Worm (Caenorhabditis elegans) whole organism, L2 larva: ENCODE measurements around the gene B0222.15.

ENCODE experiments used
- C34F6.9 ChIP-seq: fragments of 150-350 bp; optimal IDR thresholded peaks from 2 replicates; lab custom pipeline; 2014; ENCODE audit warnings: missing biosample characterization, missing genetic modification characterization
- F13H6.1 ChIP-seq: sonication (generic microtip); optimal IDR thresholded peaks from 2 replicates; lab custom pipeline; 2016; ENCODE audit warnings: missing genetic modification characterization, missing compliant biosample characterization
- R02D3.7 ChIP-seq: fragments of 150-350 bp; optimal IDR thresholded peaks from 2 replicates; lab custom pipeline; 2014; ENCODE audit warnings: missing biosample characterization, missing genetic modification characterization
- Y55F3AM.14 ChIP-seq: fragments of 200-800 bp; sonication (Bioruptor generic); optimal IDR thresholded peaks from 2 replicates; lab custom pipeline; 2018; ENCODE audit warnings: mild to moderate bottlenecking, missing genetic modification characterization, missing compliant biosample characterization
- alr-1 ChIP-seq: fragments of 150-350 bp; optimal IDR thresholded peaks from 2 replicates; lab custom pipeline; 2014; ENCODE audit warnings: missing biosample characterization, missing genetic modification characterization
- blmp-1 ChIP-seq: sonication (generic microtip); optimal IDR thresholded peaks from 2 replicates; lab custom pipeline; 2017; ENCODE audit warnings: missing genetic modification characterization, mild to moderate bottlenecking, missing compliant biosample characterization, antibody characterized with exemption, moderate library complexity; ENCODE audit not compliant: insufficient read depth
- ceh-16 ChIP-seq: fragments of 150-350 bp; optimal IDR thresholded peaks from 2 replicates; lab custom pipeline; 2014; ENCODE audit warnings: missing biosample characterization, missing genetic modification characterization
- ceh-82 ChIP-seq: fragments of 150-350 bp; optimal IDR thresholded peaks from 2 replicates; lab custom pipeline; 2014; ENCODE audit warnings: missing biosample characterization, missing genetic modification characterization
- fos-1 ChIP-seq: fragments of 150-350 bp; optimal IDR thresholded peaks from 2 replicates; lab custom pipeline; 2014; ENCODE audit warnings: missing biosample characterization, missing genetic modification characterization
- gmeb-1 ChIP-seq: fragments of 150-350 bp; optimal IDR thresholded peaks from 2 replicates; lab custom pipeline; 2014; ENCODE audit warnings: missing biosample characterization, missing genetic modification characterization
- lin-13 ChIP-seq: fragments of 150-350 bp; optimal IDR thresholded peaks from 2 replicates; lab custom pipeline; 2014; ENCODE audit warnings: missing biosample characterization, missing genetic modification reagents, missing genetic modification characterization
- lin-39 ChIP-seq: fragments of 150-350 bp; optimal IDR thresholded peaks from 2 replicates; lab custom pipeline; 2014; ENCODE audit warnings: missing biosample characterization, missing genetic modification reagents, missing genetic modification characterization
- mbf-1 ChIP-seq: sonication (generic microtip); optimal IDR thresholded peaks from 2 replicates; lab custom pipeline; 2017; ENCODE audit warnings: missing biosample characterization, missing genetic modification characterization
- mdl-1 ChIP-seq, 2 experiments: fragments of 150-350 bp in 1 of 2; sonication (generic microtip) in 1 of 2; optimal IDR thresholded peaks; 2 replicates each; lab custom pipeline; 2017; ENCODE audit warnings: missing biosample characterization in 2 of 2, missing genetic modification characterization in 2 of 2
- nhr-10 ChIP-seq: sonication (generic microtip); optimal IDR thresholded peaks from 2 replicates; lab custom pipeline; 2017; ENCODE audit warnings: missing biosample characterization, missing genetic modification characterization
- nhr-12 ChIP-seq: fragments of 150-350 bp; optimal IDR thresholded peaks from 2 replicates; lab custom pipeline; 2014; ENCODE audit warnings: missing biosample characterization, missing genetic modification characterization
- nhr-21 ChIP-seq: fragments of 150-350 bp; optimal IDR thresholded peaks from 2 replicates; lab custom pipeline; 2014; ENCODE audit warnings: missing biosample characterization, missing genetic modification characterization
- nhr-25 ChIP-seq: fragments of 150-350 bp; sonication (generic microtip); optimal IDR thresholded peaks from 3 replicates; lab custom pipeline; 2014; ENCODE audit warnings: missing biosample characterization, missing genetic modification characterization
- nhr-6 ChIP-seq: fragments of 150-350 bp; optimal IDR thresholded peaks from 2 replicates; lab custom pipeline; 2014; ENCODE audit warnings: missing biosample characterization, missing genetic modification characterization
- nhr-77 ChIP-seq: fragments of 150-350 bp; optimal IDR thresholded peaks from 2 replicates; lab custom pipeline; 2014; ENCODE audit warnings: missing biosample characterization, missing genetic modification characterization
- peb-1 ChIP-seq: fragments of 150-350 bp; optimal IDR thresholded peaks from 2 replicates; lab custom pipeline; 2014; ENCODE audit warnings: missing biosample characterization, missing genetic modification characterization
- sem-4 ChIP-seq: fragments of 150-350 bp; optimal IDR thresholded peaks from 2 replicates; lab custom pipeline; 2014; ENCODE audit warnings: missing biosample characterization, missing genetic modification reagents, missing genetic modification characterization
- skn-1 ChIP-seq: sonication (generic microtip); optimal IDR thresholded peaks from 2 replicates; lab custom pipeline; 2017; ENCODE audit warnings: missing biosample characterization, missing genetic modification characterization
- sma-3 ChIP-seq: sonication (generic microtip); optimal IDR thresholded peaks from 2 replicates; lab custom pipeline; 2016; ENCODE audit warnings: missing genetic modification reagents, missing genetic modification characterization, missing compliant biosample characterization
- sma-9 ChIP-seq, 2 experiments: fragments of 150-350 bp in 1 of 2; sonication (generic microtip) in 1 of 2; optimal IDR thresholded peaks; 2 replicates each; lab custom pipeline; 2014 to 2016; ENCODE audit warnings: missing genetic modification characterization in 2 of 2, mild to moderate bottlenecking in 1 of 2, missing biosample characterization in 1 of 2, missing compliant biosample characterization in 1 of 2, missing genetic modification reagents in 1 of 2, moderate library complexity in 1 of 2
- snpc-4 ChIP-seq: fragments of 150-350 bp; optimal IDR thresholded peaks from 2 replicates; lab custom pipeline; 2014; ENCODE audit warnings: missing biosample characterization, missing genetic modification characterization
- unc-39 ChIP-seq: fragments of 150-350 bp; optimal IDR thresholded peaks from 2 replicates; lab custom pipeline; 2014; ENCODE audit warnings: missing biosample characterization, missing genetic modification characterization
- unc-62 ChIP-seq: fragments of 150-350 bp; optimal IDR thresholded peaks from 2 replicates; lab custom pipeline; 2014; ENCODE audit warnings: missing biosample characterization, missing genetic modification reagents, missing genetic modification characterization
- zag-1 ChIP-seq: fragments of 150-350 bp; optimal IDR thresholded peaks from 2 replicates; lab custom pipeline; 2014; ENCODE audit warnings: missing biosample characterization, missing genetic modification characterization
- ztf-1 ChIP-seq: fragments of 200-800 bp; sonication (Bioruptor generic); conservative IDR thresholded peaks from 2 replicates; pipeline ENCODE4 v1.3.6; 2022; ENCODE audit warnings: missing genetic modification characterization, missing compliant biosample characterization
- ztf-11 ChIP-seq: sonication (generic microtip); optimal IDR thresholded peaks from 2 replicates; lab custom pipeline; 2017; ENCODE audit warnings: missing biosample characterization, missing genetic modification characterization
- ztf-4 ChIP-seq: fragments of 150-350 bp; optimal IDR thresholded peaks from 2 replicates; lab custom pipeline; 2014; ENCODE audit warnings: missing biosample characterization, missing genetic modification characterization

The B0222.15 gene

DNA sequence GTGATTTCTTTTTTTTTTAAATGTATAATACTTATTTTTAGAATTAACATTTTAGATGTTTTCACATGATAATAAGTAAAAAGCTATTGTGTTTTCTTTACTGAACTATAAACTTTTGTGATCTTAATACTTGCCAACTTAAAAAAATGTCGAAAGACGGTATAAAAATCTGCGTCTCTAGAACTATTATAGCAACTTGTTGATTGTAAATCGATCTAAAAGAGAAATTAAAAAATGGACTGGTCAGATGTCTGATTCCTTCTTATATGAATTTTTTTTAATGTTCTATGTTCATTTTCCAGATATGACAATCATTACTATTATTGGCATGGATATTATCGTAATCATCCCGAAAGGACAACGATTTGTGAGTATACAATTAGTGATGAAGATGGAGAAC lies 28.8 kb downstream of the B0222.15 start, which contains the start of gene F21C10.3:
Gene F21C10.3 (plus strand): TSS at position 301 of the 400 bp plus-strand sequence.
- no peak for TF ChIP-seq snpc-4 (tag; lab: Kevin White, UChicago)
- no peak for TF ChIP-seq nhr-10
- no peak for TF ChIP-seq sem-4 (tag; lab: Kevin White, UChicago)
- no peak for TF ChIP-seq fos-1
- TF ChIP-seq mdl-1 (tag; optimal IDR thresholded peaks at IDR 0.05; lab: Kevin White, UChicago), result no peak
- TF ChIP-seq lin-39 (tag; lab: Kevin White, UChicago), result no peak
- no peak for TF ChIP-seq blmp-1 (tag; lab: Kevin White, UChicago)
- TF ChIP-seq C34F6.9, result no peak
- TF ChIP-seq unc-39 (tag; lab: Kevin White, UChicago), result no peak
- TF ChIP-seq ztf-1 (GFP tag; lab: Robert Waterston, UW), result no peak
- no peak for TF ChIP-seq nhr-21 (tag; lab: Kevin White, UChicago)
- TF ChIP-seq ztf-11, result no peak
- TF ChIP-seq ceh-82 (tag; lab: Kevin White, UChicago), result no peak
- TF ChIP-seq nhr-77 (tag; lab: Kevin White, UChicago), result no peak
- TF ChIP-seq sma-3 (GFP tag; lab: Kevin White, UChicago), result no peak
- no peak for TF ChIP-seq Y55F3AM.14 (GFP tag; lab: Kevin White, UChicago)
- no peak for TF ChIP-seq alr-1
- no peak for TF ChIP-seq gmeb-1 (tag; lab: Kevin White, UChicago)

DNA sequence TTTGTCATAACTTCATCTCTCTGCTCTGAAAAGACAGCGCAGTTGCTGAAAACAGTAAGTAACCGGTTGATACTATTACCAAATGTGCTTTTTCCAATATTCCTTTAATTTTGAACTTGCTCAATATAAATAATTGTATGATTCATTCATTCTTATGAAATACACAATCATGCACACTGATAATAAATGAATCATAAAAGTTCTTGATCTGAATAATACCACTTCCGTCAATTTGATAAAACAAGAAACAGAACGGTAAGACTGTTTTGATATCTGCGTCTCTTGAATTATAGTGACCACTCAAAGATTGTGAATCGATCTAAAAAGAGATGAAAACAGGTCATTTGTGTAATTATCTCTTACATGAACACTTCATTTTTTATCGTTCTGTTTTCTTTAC lies 30.3 kb downstream of the B0222.15 start, which contains the start of gene F21C10.4:
Gene F21C10.4 (plus strand): TSS at position 301 of the 400 bp plus-strand sequence.
- TF ChIP-seq nhr-25, result no peak
- TF ChIP-seq lin-13 (GFP tag; lab: Kevin White, UChicago), result no peak
- TF ChIP-seq Y55F3AM.14 (GFP tag; lab: Kevin White, UChicago), result no peak
- no peak for TF ChIP-seq alr-1
- TF ChIP-seq lin-39 (tag; lab: Kevin White, UChicago), result no peak
- TF ChIP-seq unc-62 (GFP tag; lab: Kevin White, UChicago), result no peak
- TF ChIP-seq sma-9 (GFP tag; optimal IDR thresholded peaks at IDR 0.05; lab: Kevin White, UChicago), result no peak
- TF ChIP-seq sma-9 (tag; optimal IDR thresholded peaks at IDR 0.05; lab: Kevin White, UChicago), result no peak

DNA sequence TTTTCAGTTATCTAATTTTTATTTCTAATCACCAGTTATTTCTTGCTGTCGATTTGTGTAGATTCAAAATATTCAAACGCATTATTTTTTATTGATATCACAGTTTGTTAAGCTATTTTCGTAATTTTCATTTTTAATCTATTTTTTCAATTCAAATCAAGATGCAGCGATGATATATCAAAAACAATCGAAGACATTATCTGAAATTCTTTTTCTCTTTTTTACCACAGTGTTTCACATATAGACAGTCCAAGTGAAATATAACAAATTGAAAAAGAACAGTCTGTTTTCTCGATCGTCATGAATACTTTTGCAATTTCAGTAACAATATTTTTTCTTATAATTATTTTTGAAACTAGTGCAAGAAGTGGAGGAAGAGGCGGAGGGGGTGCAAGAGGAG lies 31.2 kb downstream of the B0222.15 start, which contains the start of gene F21C10.5:
Gene F21C10.5 (plus strand): TSS at position 301 of the 400 bp plus-strand sequence.
- no peak for TF ChIP-seq mbf-1
- no peak for TF ChIP-seq peb-1 (tag; lab: Kevin White, UChicago)

DNA sequence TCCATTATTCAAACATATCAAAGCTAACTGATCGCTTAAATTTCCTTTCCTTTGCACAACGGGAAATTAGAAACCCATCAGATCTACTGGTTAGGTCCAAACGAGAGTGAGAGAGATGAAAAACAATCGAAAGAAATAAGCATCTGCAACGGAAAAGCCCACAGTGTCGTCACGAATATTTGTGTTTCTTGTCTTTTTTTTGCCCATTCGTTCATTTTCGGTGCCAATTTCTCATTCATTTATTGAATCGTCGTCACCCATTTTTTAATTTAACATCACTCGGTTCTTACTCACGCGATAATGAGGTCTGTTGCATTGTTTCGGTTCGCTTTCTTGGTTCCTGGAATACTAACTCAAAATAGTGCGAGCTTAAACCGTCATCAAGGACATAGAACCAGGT lies 32.4 kb downstream of the B0222.15 start, which contains the start of gene F21C10.6:
Gene F21C10.6 (plus strand): TSS at position 301 of the 400 bp plus-strand sequence.
- TF ChIP-seq Y55F3AM.14 (GFP tag; lab: Kevin White, UChicago), result no peak
- no peak for TF ChIP-seq ztf-11
- TF ChIP-seq lin-39 (tag; lab: Kevin White, UChicago), result no peak
- no peak for TF ChIP-seq ceh-16 (tag; lab: Kevin White, UChicago)
- no peak for TF ChIP-seq snpc-4 (tag; lab: Kevin White, UChicago)
- TF ChIP-seq zag-1 (tag; lab: Kevin White, UChicago), result no peak

DNA sequence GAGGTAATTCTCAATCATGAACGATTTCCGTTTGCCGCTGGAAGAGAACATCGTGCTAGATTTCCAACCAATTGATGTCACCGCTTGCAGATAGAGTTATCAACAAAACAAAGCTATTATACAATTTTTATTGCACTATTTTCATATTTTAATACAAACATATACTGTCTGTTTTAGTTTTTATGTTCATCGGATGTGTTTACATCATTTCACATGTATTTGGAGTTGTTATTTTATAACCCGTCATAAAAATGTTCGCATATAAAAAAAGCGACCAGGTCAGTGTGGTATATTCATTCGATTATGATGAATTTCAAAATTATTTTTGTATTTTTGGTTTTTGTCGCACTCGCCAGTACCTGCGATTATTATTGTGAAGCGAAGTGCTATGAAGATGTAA lies 33.4 kb downstream of the B0222.15 start, which contains the start of gene F21C10.11:
Gene F21C10.11 (plus strand): TSS at position 301 of the 400 bp plus-strand sequence.
- TF ChIP-seq skn-1 (tag; lab: Kevin White, UChicago), result no peak
- TF ChIP-seq Y55F3AM.14 (GFP tag; lab: Kevin White, UChicago), result no peak
- TF ChIP-seq fos-1, result no peak

DNA sequence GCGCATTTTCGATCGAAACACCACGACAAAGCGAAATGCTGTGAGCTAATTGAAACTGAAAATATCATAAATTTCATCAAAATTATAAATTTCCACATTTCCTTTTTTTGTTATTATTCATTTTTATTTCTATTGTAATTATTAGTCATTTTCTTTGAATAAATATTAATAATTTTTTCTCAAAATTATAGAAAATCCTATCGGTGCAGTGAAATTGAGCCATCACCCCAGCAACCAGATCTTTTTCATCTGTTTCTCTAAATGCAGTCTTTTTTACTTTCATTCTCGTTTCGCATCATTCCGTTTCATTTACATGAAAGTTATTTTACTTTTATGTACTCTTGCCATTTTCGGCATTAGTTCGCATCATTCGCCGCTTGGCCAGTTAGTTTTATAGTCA lies 34.6 kb downstream of the B0222.15 start, which contains the start of gene F21C10.13:
Gene F21C10.13 (plus strand): TSS at position 301 of the 400 bp plus-strand sequence.
- no peak for TF ChIP-seq R02D3.7 (tag; lab: Kevin White, UChicago)

DNA sequence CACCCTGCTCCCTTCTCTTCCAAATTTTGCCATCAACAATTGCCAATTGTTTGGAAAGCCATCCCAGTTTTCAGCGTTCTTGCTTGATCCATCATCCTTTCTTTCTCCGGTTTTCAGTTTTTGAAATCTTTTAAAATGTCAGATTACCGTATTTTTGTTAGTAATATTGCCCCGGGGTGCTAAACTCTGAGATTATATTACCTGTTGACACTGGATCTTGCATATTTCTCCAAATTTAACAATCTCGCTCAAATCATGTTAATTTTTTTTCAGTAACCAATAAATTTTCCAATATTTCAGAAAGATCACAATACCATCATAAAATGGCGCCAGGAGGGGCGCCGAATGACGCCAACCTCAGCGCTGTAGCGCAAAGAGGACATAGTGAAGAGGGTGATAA lies 44.1 kb downstream of the B0222.15 start, which contains the start of gene F21C10.7:
Gene F21C10.7 (plus strand): TSS at position 301 of the 400 bp plus-strand sequence.
- TF ChIP-seq gmeb-1 (tag; lab: Kevin White, UChicago), result no peak
- no peak for TF ChIP-seq unc-62 (GFP tag; lab: Kevin White, UChicago)
- no peak for TF ChIP-seq nhr-10
- no peak for TF ChIP-seq ztf-4 (tag; lab: Kevin White, UChicago)
- no peak for TF ChIP-seq alr-1
- TF ChIP-seq sem-4 (tag; lab: Kevin White, UChicago), result no peak
- no peak for TF ChIP-seq nhr-12 (tag; lab: Kevin White, UChicago)
- no peak for TF ChIP-seq R02D3.7 (tag; lab: Kevin White, UChicago)
- TF ChIP-seq F13H6.1 (tag; lab: Kevin White, UChicago), result no peak
- no peak for TF ChIP-seq nhr-21 (tag; lab: Kevin White, UChicago)
- no peak for TF ChIP-seq nhr-6 (tag; lab: Kevin White, UChicago)
